Worm (Caenorhabditis elegans) whole organism, L3 larva: Measurements from ENCODE around the gene srg-60.

Experiments
- R02D3.7 ChIP-seq: fragments of 150-350 bp; optimal IDR thresholded peaks from 2 replicates; lab custom pipeline; 2014; ENCODE audit warnings: missing biosample characterization, missing genetic modification characterization
- aly-2 ChIP-seq: fragments of 150-350 bp; optimal IDR thresholded peaks from 2 replicates; lab custom pipeline; 2014; ENCODE audit warnings: missing biosample characterization, missing genetic modification characterization
- ama-1 ChIP-seq: fragments of 150-350 bp; optimal IDR thresholded peaks from 2 replicates; lab custom pipeline; 2018
- ceh-16 ChIP-seq: sonication (generic microtip); optimal IDR thresholded peaks from 2 replicates; lab custom pipeline; 2017; ENCODE audit warnings: missing biosample characterization, missing genetic modification characterization
- ceh-82 ChIP-seq: fragments of 150-350 bp; optimal IDR thresholded peaks from 2 replicates; lab custom pipeline; 2014; ENCODE audit warnings: missing biosample characterization, missing genetic modification characterization
- ceh-9 ChIP-seq: sonication (generic microtip); optimal IDR thresholded peaks from 2 replicates; lab custom pipeline; 2018; ENCODE audit warnings: missing biosample characterization, missing genetic modification characterization
- daf-12 ChIP-seq: fragments of 150-350 bp; optimal IDR thresholded peaks from 2 replicates; lab custom pipeline; 2014; ENCODE audit warnings: missing biosample characterization, missing genetic modification reagents, missing genetic modification characterization
- egl-27 ChIP-seq: sonication (generic microtip); optimal IDR thresholded peaks from 4 replicates; lab custom pipeline; 2017; ENCODE audit warnings: missing biosample characterization, missing genetic modification reagents, missing genetic modification characterization
- egl-5 ChIP-seq: fragments of 150-350 bp; optimal IDR thresholded peaks from 2 replicates; lab custom pipeline; 2017; ENCODE audit warnings: missing biosample characterization, missing genetic modification reagents, missing genetic modification characterization, inconsistent platforms
- elt-1 ChIP-seq: fragments of 150-350 bp; optimal IDR thresholded peaks from 2 replicates; lab custom pipeline; 2014; ENCODE audit warnings: missing biosample characterization, missing genetic modification characterization
- elt-2 ChIP-seq: sonication (generic microtip); optimal IDR thresholded peaks from 2 replicates; lab custom pipeline; 2016; ENCODE audit warnings: missing genetic modification reagents, mild to moderate bottlenecking, missing genetic modification characterization, missing compliant biosample characterization
- elt-3 ChIP-seq, 3 experiments: fragments of 150-350 bp in 1 of 3; sonication (generic microtip) in 2 of 3; optimal IDR thresholded peaks; 2 replicates in 2 of 3; 4 replicates in 1 of 3; lab custom pipeline; 2014 to 2017; ENCODE audit warnings: missing biosample characterization in 3 of 3, missing genetic modification characterization in 3 of 3
- eor-1 ChIP-seq, 2 experiments: fragments of 150-350 bp; optimal IDR thresholded peaks; 2 replicates each; lab custom pipeline; 2014 to 2018; ENCODE audit warnings: missing biosample characterization in 2 of 2, missing genetic modification characterization in 2 of 2
- fkh-10 ChIP-seq: sonication (generic microtip); optimal IDR thresholded peaks from 2 replicates; lab custom pipeline; 2017; ENCODE audit warnings: missing biosample characterization, missing genetic modification reagents, missing genetic modification characterization
- fos-1 ChIP-seq: fragments of 150-350 bp; optimal IDR thresholded peaks from 2 replicates; lab custom pipeline; 2014; ENCODE audit warnings: missing biosample characterization, missing genetic modification characterization
- hmg-11 ChIP-seq: sonication (generic microtip); optimal IDR thresholded peaks from 2 replicates; lab custom pipeline; 2016; ENCODE audit warnings: missing genetic modification characterization, missing compliant biosample characterization
- jun-1 ChIP-seq: fragments of 150-350 bp; optimal IDR thresholded peaks from 2 replicates; lab custom pipeline; 2014; ENCODE audit warnings: missing biosample characterization, missing genetic modification reagents, missing genetic modification characterization
- lin-15B ChIP-seq: fragments of 150-350 bp; optimal IDR thresholded peaks from 2 replicates; lab custom pipeline; 2014; ENCODE audit warnings: missing biosample characterization, missing genetic modification characterization
- lin-39 ChIP-seq: fragments of 150-350 bp; optimal IDR thresholded peaks from 2 replicates; lab custom pipeline; 2018; ENCODE audit warnings: missing biosample characterization, missing genetic modification reagents, missing genetic modification characterization
- lsy-12 ChIP-seq: sonication (generic microtip); optimal IDR thresholded peaks from 2 replicates; lab custom pipeline; 2016; ENCODE audit warnings: mild to moderate bottlenecking, missing genetic modification characterization, missing compliant biosample characterization
- mdl-1 ChIP-seq: fragments of 150-350 bp; optimal IDR thresholded peaks from 2 replicates; lab custom pipeline; 2014; ENCODE audit warnings: missing biosample characterization, missing genetic modification characterization
- mml-1 ChIP-seq: fragments of 150-350 bp; sonication (generic microtip); optimal IDR thresholded peaks from 3 replicates; lab custom pipeline; 2014; ENCODE audit warnings: missing biosample characterization, missing genetic modification characterization
- nfya-1 ChIP-seq: sonication (generic microtip); optimal IDR thresholded peaks from 2 replicates; lab custom pipeline; 2017; ENCODE audit warnings: missing genetic modification characterization, mild to moderate bottlenecking, missing compliant biosample characterization, antibody characterized with exemption, moderate library complexity; ENCODE audit not compliant: insufficient read depth
- nhr-11 ChIP-seq: fragments of 150-350 bp; optimal IDR thresholded peaks from 2 replicates; lab custom pipeline; 2014; ENCODE audit warnings: missing biosample characterization, missing genetic modification characterization
- nhr-12 ChIP-seq: fragments of 150-350 bp; optimal IDR thresholded peaks from 2 replicates; lab custom pipeline; 2014; ENCODE audit warnings: missing biosample characterization, missing genetic modification characterization
- nhr-23 ChIP-seq: fragments of 150-350 bp; optimal IDR thresholded peaks from 2 replicates; lab custom pipeline; 2014; ENCODE audit warnings: missing biosample characterization, missing genetic modification reagents, missing genetic modification characterization
- nhr-237 ChIP-seq: fragments of 150-350 bp; optimal IDR thresholded peaks from 2 replicates; lab custom pipeline; 2014; ENCODE audit warnings: missing biosample characterization, missing genetic modification characterization
- nhr-25 ChIP-seq: sonication (generic microtip); optimal IDR thresholded peaks from 2 replicates; lab custom pipeline; 2017; ENCODE audit warnings: missing biosample characterization, missing genetic modification characterization
- nhr-28 ChIP-seq: fragments of 150-350 bp; optimal IDR thresholded peaks from 2 replicates; lab custom pipeline; 2014; ENCODE audit warnings: missing biosample characterization, missing genetic modification characterization
- nhr-67 ChIP-seq: fragments of 150-350 bp; optimal IDR thresholded peaks from 2 replicates; lab custom pipeline; 2014; ENCODE audit warnings: missing biosample characterization, missing genetic modification characterization
- nhr-76 ChIP-seq: fragments of 150-350 bp; sonication (generic microtip); optimal IDR thresholded peaks from 5 replicates; lab custom pipeline; 2014; ENCODE audit warnings: missing biosample characterization, missing genetic modification characterization
- nhr-77 ChIP-seq: fragments of 150-350 bp; optimal IDR thresholded peaks from 2 replicates; lab custom pipeline; 2014; ENCODE audit warnings: missing biosample characterization, missing genetic modification characterization
- pha-4 ChIP-seq: fragments of 150-350 bp; optimal IDR thresholded peaks from 2 replicates; lab custom pipeline; 2014; ENCODE audit warnings: missing biosample characterization, missing genetic modification reagents, missing genetic modification characterization
- pqm-1 ChIP-seq: fragments of 150-350 bp; optimal IDR thresholded peaks from 2 replicates; lab custom pipeline; 2017; ENCODE audit warnings: missing biosample characterization, missing genetic modification characterization, inconsistent platforms
- sea-2 ChIP-seq: fragments of 150-350 bp; sonication (generic microtip); optimal IDR thresholded peaks from 4 replicates; lab custom pipeline; 2014; ENCODE audit warnings: missing biosample characterization, missing genetic modification reagents, missing genetic modification characterization
- skn-1 ChIP-seq: fragments of 150-350 bp; optimal IDR thresholded peaks from 2 replicates; lab custom pipeline; 2014; ENCODE audit warnings: missing biosample characterization, missing genetic modification characterization
- snpc-4 ChIP-seq: fragments of 150-350 bp; optimal IDR thresholded peaks from 2 replicates; lab custom pipeline; 2014; ENCODE audit warnings: missing biosample characterization, missing genetic modification characterization
- tbx-2 ChIP-seq: sonication (generic microtip); optimal IDR thresholded peaks from 2 replicates; lab custom pipeline; 2016; ENCODE audit warnings: mild to moderate bottlenecking, missing genetic modification characterization, missing compliant biosample characterization
- unc-39 ChIP-seq: sonication (generic microtip); optimal IDR thresholded peaks from 4 replicates; lab custom pipeline; 2017; ENCODE audit warnings: missing biosample characterization, missing genetic modification characterization
- zag-1 ChIP-seq: fragments of 150-350 bp; optimal IDR thresholded peaks from 2 replicates; lab custom pipeline; 2014; ENCODE audit warnings: missing biosample characterization, missing genetic modification characterization
- ztf-4 ChIP-seq: fragments of 150-350 bp; optimal IDR thresholded peaks from 2 replicates; lab custom pipeline; 2014; ENCODE audit warnings: missing biosample characterization, missing genetic modification characterization

srg-60 gene

DNA sequence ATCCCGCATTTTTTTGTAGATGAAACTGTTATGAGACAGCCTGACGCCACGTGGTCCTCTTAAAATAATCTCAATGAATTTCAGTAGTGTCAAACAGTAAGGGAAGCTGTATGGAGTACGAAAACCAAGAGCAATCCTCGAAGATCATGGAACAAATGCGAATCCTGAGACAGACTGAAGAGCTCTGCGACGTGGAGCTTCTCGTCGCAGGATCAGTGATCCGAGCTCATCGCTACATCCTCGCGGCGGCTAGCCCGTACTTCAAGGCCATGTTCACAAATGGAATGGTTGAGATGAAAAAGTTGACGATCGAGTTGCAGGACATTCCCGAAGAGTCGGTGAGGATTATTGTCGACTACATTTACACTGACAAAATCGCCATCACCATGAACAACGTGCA, 38.2 kb downstream of the srg-60 start:
- TF ChIP-seq skn-1 (tag; lab: Kevin White, UChicago): no peak
- no peak for TF ChIP-seq egl-27 (tag; lab: Kevin White, UChicago)
- no peak for TF ChIP-seq nhr-77 (tag; lab: Kevin White, UChicago)
- TF ChIP-seq jun-1 (tag; lab: Kevin White, UChicago): no peak
- no peak for TF ChIP-seq elt-3 (tag; optimal IDR thresholded peaks at IDR 0.05; lab: Kevin White, UChicago)
- no peak for TF ChIP-seq eor-1 (tag; optimal IDR thresholded peaks at IDR 0.05; lab: Kevin White, UChicago)
- TF ChIP-seq nhr-25 (tag; lab: Kevin White, UChicago): no peak
- no peak for TF ChIP-seq nhr-237 (tag; lab: Kevin White, UChicago)
- no peak for TF ChIP-seq ama-1 (lab: Kevin White, UChicago)
- no peak for TF ChIP-seq zag-1
- TF ChIP-seq pha-4 (tag; lab: Kevin White, UChicago): no peak
- TF ChIP-seq nhr-23: no peak
- no peak for TF ChIP-seq ztf-4

DNA sequence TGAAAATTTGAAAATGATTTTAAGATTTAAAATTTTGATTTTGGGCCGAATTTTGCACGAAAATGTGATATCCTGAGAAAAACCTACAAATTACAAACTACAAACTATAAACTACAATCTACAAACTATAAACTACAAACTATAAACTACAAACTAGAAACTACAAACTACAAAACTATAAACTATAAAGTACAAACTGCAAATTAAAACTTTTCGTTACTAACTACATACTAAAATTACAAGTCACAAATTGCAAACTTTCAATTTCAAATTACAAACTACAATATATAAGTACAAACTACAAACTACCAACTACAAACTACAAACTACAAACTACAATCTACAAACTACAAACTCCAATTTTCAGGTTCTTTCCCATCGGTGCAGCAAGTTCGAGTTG, 39.0 kb downstream of the srg-60 start:
- TF ChIP-seq nhr-67 (tag; lab: Kevin White, UChicago) (no peak), R02D3.7 (no peak), ceh-9 (no peak), nhr-76 (tag; lab: Kevin White, UChicago) (no peak), nfya-1 (tag; lab: Kevin White, UChicago) (no peak)

DNA sequence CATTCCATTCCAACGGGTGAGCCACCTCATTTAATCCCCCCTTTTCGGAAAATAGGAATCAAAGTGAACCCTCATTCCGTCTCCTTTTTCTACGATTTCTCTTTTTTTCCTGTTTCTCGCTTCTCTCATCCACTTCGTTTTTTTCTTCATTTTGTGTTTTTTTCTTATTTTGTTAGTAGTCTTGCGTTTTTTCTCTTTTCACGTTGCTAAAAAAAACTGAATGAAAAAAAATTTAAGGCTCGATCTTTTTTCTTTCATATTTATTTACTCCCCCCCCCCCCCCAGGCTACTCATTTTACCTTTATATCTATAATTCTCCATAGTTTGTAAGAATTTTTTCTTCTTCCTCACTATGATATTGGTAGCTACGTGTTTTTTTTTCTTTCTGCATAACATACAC, 44.8 kb downstream of the srg-60 start:
- TF ChIP-seq ama-1 (lab: Kevin White, UChicago) (no peak), hmg-11 (tag; lab: Kevin White, UChicago) (peak; percentile 7)

DNA sequence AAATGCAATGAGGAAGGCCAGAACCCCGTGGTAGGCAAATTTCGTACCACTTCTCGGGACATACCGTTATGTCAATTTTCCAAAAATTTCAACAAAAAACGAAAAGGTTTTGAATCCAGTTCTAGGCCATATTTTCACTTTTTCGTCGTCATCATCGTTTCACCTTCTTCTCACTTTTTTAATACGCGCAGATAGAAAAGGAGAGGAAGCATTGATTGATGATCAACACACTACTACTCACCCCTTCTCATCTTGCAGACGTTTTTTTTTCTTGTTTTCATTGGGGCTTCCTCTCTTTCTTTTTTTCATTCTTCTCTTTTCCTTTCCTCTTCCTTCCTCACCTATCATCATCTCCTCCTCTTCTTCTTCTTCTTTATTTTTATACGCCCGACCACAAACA, 46.8 kb downstream of the srg-60 start:
- no peak for TF ChIP-seq ceh-9
- no peak for TF ChIP-seq lin-39 (tag; lab: Kevin White, UChicago)
- TF ChIP-seq pqm-1 (tag; lab: Kevin White, UChicago): no peak
- no peak for TF ChIP-seq unc-39 (tag; lab: Kevin White, UChicago)
- TF ChIP-seq zag-1: no peak
- TF ChIP-seq nhr-23: no peak
- TF ChIP-seq ceh-16: no peak
- no peak for TF ChIP-seq nhr-12 (tag; lab: Kevin White, UChicago)
- TF ChIP-seq ceh-82 (tag; lab: Kevin White, UChicago): no peak
- TF ChIP-seq nhr-76 (tag; lab: Kevin White, UChicago): no peak
- no peak for TF ChIP-seq nhr-28

DNA sequence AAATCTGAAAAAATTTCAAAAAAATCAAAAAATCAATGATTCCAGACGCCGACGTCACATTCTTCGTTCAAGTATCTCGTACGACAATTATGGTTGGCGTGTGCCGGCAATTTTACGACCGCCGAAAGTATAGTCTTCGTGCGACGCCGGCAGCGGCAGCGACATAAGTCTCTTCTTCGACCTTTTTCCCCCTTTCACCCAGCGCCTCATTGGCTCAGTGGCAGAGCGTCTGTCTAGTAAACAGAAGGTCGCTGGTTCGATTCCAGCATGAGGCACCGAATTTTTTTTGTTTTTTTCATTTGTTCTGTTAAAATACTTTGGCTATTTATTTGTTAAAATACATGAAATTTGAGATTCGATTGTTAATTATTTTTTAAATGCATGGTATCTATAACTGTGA, 48.6 kb downstream of the srg-60 start:
- TF ChIP-seq nhr-28 (no peak), elt-2 (peak; percentile 7), unc-39 (tag; lab: Kevin White, UChicago) (no peak), pqm-1 (tag; lab: Kevin White, UChicago) (no peak), tbx-2 (tag; lab: Kevin White, UChicago) (no peak), lin-15B (tag; lab: Kevin White, UChicago) (no peak), mdl-1 (tag; lab: Kevin White, UChicago) (no peak), nfya-1 (tag; lab: Kevin White, UChicago) (peak; percentile 53), R02D3.7 (no peak), nhr-25 (tag; lab: Kevin White, UChicago) (peak; percentile 27), jun-1 (tag; lab: Kevin White, UChicago) (peak; percentile 21), nhr-23 (no peak), egl-5 (tag; lab: Kevin White, UChicago) (no peak), nhr-237 (tag; lab: Kevin White, UChicago) (no peak), lsy-12 (peak; percentile 3), ama-1 (lab: Kevin White, UChicago) (peak; percentile 28), snpc-4 (tag; lab: Kevin White, UChicago) (no peak), sea-2 (GFP tag; lab: Kevin White, UChicago) (no peak), fkh-10 (GFP tag; lab: Kevin White, UChicago) (no peak), nhr-76 (tag; lab: Kevin White, UChicago) (no peak), daf-12 (tag; lab: Kevin White, UChicago) (no peak), nhr-11 (tag; lab: Kevin White, UChicago) (no peak), lin-39 (tag; lab: Kevin White, UChicago) (peak; percentile 55), aly-2 (tag; lab: Kevin White, UChicago) (no peak), elt-3 (tag; optimal IDR thresholded peaks at IDR 0.05; lab: Kevin White, UChicago) (no peak), pha-4 (tag; lab: Kevin White, UChicago) (peak; percentile 55), nhr-67 (tag; lab: Kevin White, UChicago) (no peak), mml-1 (tag; lab: Kevin White, UChicago) (no peak), ceh-9 (no peak), elt-1 (no peak), egl-27 (tag; lab: Kevin White, UChicago) (no peak), fos-1 (tag; lab: Kevin White, UChicago) (no peak), zag-1 (no peak), skn-1 (tag; lab: Kevin White, UChicago) (no peak), hmg-11 (tag; lab: Kevin White, UChicago) (peak; percentile 58)
